Worm (Caenorhabditis elegans) whole organism, young adult: Measurements from ENCODE around the gene hrpa-1.

ENCODE experiments used
- C17E4.6 ChIP-seq: fragments of 200-800 bp; sonication (Bioruptor generic); IDR thresholded peaks from 2 replicates; pipeline ENCODE4 v1.3.6; 2022; ENCODE audit warnings: missing genetic modification reagents, missing genetic modification characterization, missing compliant biosample characterization
- D2030.7 ChIP-seq: fragments of 200-800 bp; sonication (Bioruptor generic); IDR thresholded peaks from 2 replicates; pipeline ENCODE4 v1.3.6; 2022; ENCODE audit warnings: missing genetic modification reagents, missing genetic modification characterization, missing compliant biosample characterization
- F33H1.4 ChIP-seq: fragments of 200-800 bp; sonication (Bioruptor generic); IDR thresholded peaks from 2 replicates; pipeline ENCODE4 v1.3.6; 2022; ENCODE audit warnings: missing genetic modification reagents, missing genetic modification characterization, missing compliant biosample characterization
- F37B4.10 ChIP-seq: fragments of 200-800 bp; sonication (Bioruptor generic); IDR thresholded peaks from 2 replicates; pipeline ENCODE4 v1.3.6; 2022; ENCODE audit warnings: missing genetic modification characterization, missing compliant biosample characterization
- K12H6.12 ChIP-seq: fragments of 200-800 bp; sonication (Bioruptor generic); optimal IDR thresholded peaks from 2 replicates; lab custom pipeline; 2018; ENCODE audit warnings: mild to moderate bottlenecking, missing genetic modification characterization, missing compliant biosample characterization
- Y53F4B.3 ChIP-seq: fragments of 200-800 bp; sonication (Bioruptor generic); IDR thresholded peaks from 2 replicates; pipeline ENCODE4 v1.3.6; 2022; ENCODE audit warnings: missing genetic modification reagents, missing genetic modification characterization, missing compliant biosample characterization
- Y53G8AR.9 ChIP-seq: fragments of 200-800 bp; sonication (Bioruptor generic); conservative IDR thresholded peaks from 2 replicates; pipeline ENCODE4 v1.3.6; 2022; ENCODE audit warnings: missing genetic modification reagents, missing genetic modification characterization, missing compliant biosample characterization
- Y56A3A.18 ChIP-seq: fragments of 200-800 bp; sonication (Bioruptor generic); IDR thresholded peaks from 2 replicates; pipeline ENCODE4 v1.3.6; 2022; ENCODE audit warnings: missing genetic modification reagents, missing genetic modification characterization, missing compliant biosample characterization
- Y67H2A.10 ChIP-seq: fragments of 200-800 bp; sonication (Bioruptor generic); conservative IDR thresholded peaks from 2 replicates; pipeline ENCODE4 v1.3.6; 2022; ENCODE audit warnings: missing genetic modification reagents, missing genetic modification characterization, missing compliant biosample characterization
- Y95B8A.8 ChIP-seq: fragments of 200-800 bp; sonication (Bioruptor generic); IDR thresholded peaks from 2 replicates; pipeline ENCODE4 v1.3.6; 2022; ENCODE audit warnings: missing genetic modification reagents, missing genetic modification characterization, missing compliant biosample characterization
- akir-1 ChIP-seq: fragments of 200-800 bp; sonication (Bioruptor generic); optimal IDR thresholded peaks from 2 replicates; lab custom pipeline; 2018; ENCODE audit warnings: mild to moderate bottlenecking, missing genetic modification characterization, moderate library complexity, missing compliant biosample characterization
- aptf-2 ChIP-seq: fragments of 200-800 bp; sonication (Bioruptor generic); conservative IDR thresholded peaks from 2 replicates; pipeline ENCODE4 v1.3.6; 2022; ENCODE audit warnings: missing genetic modification reagents, missing genetic modification characterization, missing compliant biosample characterization
- athp-1 ChIP-seq: sonication (generic microtip); optimal IDR thresholded peaks from 2 replicates; lab custom pipeline; 2017; ENCODE audit warnings: mild to moderate bottlenecking, missing genetic modification characterization, missing compliant biosample characterization
- attf-3 ChIP-seq: fragments of 200-800 bp; sonication (Bioruptor generic); conservative IDR thresholded peaks from 2 replicates; pipeline ENCODE4 v1.3.6; 2022; ENCODE audit warnings: missing genetic modification reagents, missing genetic modification characterization, missing compliant biosample characterization
- attf-5 ChIP-seq: fragments of 200-800 bp; sonication (Bioruptor generic); optimal IDR thresholded peaks from 2 replicates; lab custom pipeline; 2018; ENCODE audit warnings: mild to moderate bottlenecking, missing genetic modification characterization, missing compliant biosample characterization
- attf-6 ChIP-seq: fragments of 200-800 bp; sonication (Bioruptor generic); IDR thresholded peaks from 2 replicates; pipeline ENCODE4 v1.3.6; 2022; ENCODE audit warnings: missing genetic modification reagents, missing genetic modification characterization, missing compliant biosample characterization
- bed-1 ChIP-seq: fragments of 200-800 bp; sonication (Bioruptor generic); IDR thresholded peaks from 2 replicates; pipeline ENCODE4 v1.3.6; 2022; ENCODE audit warnings: missing genetic modification reagents, missing genetic modification characterization, missing compliant biosample characterization
- cebp-2 ChIP-seq: fragments of 200-800 bp; sonication (Bioruptor generic); IDR thresholded peaks from 2 replicates; pipeline ENCODE4 v1.3.6; 2022; ENCODE audit warnings: missing genetic modification characterization, missing compliant biosample characterization
- chd-7 ChIP-seq: sonication (generic microtip); optimal IDR thresholded peaks from 2 replicates; lab custom pipeline; 2016; ENCODE audit warnings: mild to moderate bottlenecking, missing genetic modification characterization, moderate library complexity, missing compliant biosample characterization
- dox-1 ChIP-seq: fragments of 200-800 bp; sonication (Bioruptor generic); IDR thresholded peaks from 2 replicates; pipeline ENCODE4 v1.3.6; 2022; ENCODE audit warnings: missing genetic modification reagents, missing genetic modification characterization, missing compliant biosample characterization
- dpl-1 ChIP-seq: fragments of 150-350 bp; optimal IDR thresholded peaks from 2 replicates; lab custom pipeline; 2014; ENCODE audit warnings: missing biosample characterization, missing genetic modification reagents, missing genetic modification characterization
- egl-18 ChIP-seq: fragments of 200-800 bp; sonication (Bioruptor generic); IDR thresholded peaks from 2 replicates; pipeline ENCODE4 v1.3.6; 2022; ENCODE audit warnings: missing genetic modification reagents, missing genetic modification characterization, missing compliant biosample characterization
- ets-4 ChIP-seq: fragments of 200-800 bp; sonication (Bioruptor generic); optimal IDR thresholded peaks from 2 replicates; lab custom pipeline; 2018; ENCODE audit warnings: mild to moderate bottlenecking, missing genetic modification characterization, missing compliant biosample characterization
- hlh-12 ChIP-seq: sonication (generic microtip); optimal IDR thresholded peaks from 2 replicates; lab custom pipeline; 2016; ENCODE audit warnings: missing genetic modification characterization, missing compliant biosample characterization
- hmg-1.2 ChIP-seq: fragments of 200-800 bp; sonication (Bioruptor generic); IDR thresholded peaks from 2 replicates; pipeline ENCODE4 v1.3.6; 2022; ENCODE audit warnings: missing genetic modification reagents, missing genetic modification characterization, missing compliant biosample characterization
- hmg-20 ChIP-seq: fragments of 200-800 bp; sonication (Bioruptor generic); IDR thresholded peaks from 2 replicates; pipeline ENCODE4 v1.3.6; 2022; ENCODE audit warnings: missing genetic modification reagents, missing genetic modification characterization, missing compliant biosample characterization
- hrde-1 ChIP-seq: sonication (generic microtip); optimal IDR thresholded peaks from 2 replicates; lab custom pipeline; 2016; ENCODE audit warnings: missing genetic modification characterization, mild to moderate bottlenecking, missing compliant biosample characterization, moderate library complexity, missing genotype, missing genetic modification reagents, borderline replicate concordance
- hsf-1 ChIP-seq: fragments of 200-800 bp; sonication (Bioruptor generic); IDR thresholded peaks from 2 replicates; pipeline ENCODE4 v1.3.6; 2022; ENCODE audit warnings: missing genetic modification reagents, missing genetic modification characterization, missing compliant biosample characterization
- let-526 ChIP-seq: fragments of 200-800 bp; sonication (Bioruptor generic); IDR thresholded peaks from 2 replicates; pipeline ENCODE4 v1.3.6; 2022; ENCODE audit warnings: missing genetic modification reagents, missing genetic modification characterization, missing compliant biosample characterization
- lin-35 ChIP-seq, 3 experiments: fragments of 150-350 bp in 2 of 3; sonication (generic microtip) in 1 of 3; optimal IDR thresholded peaks; 2 replicates each; lab custom pipeline; 2014 to 2018; ENCODE audit warnings: missing biosample characterization in 3 of 3, missing genetic modification characterization in 3 of 3, missing genetic modification reagents in 3 of 3
- lir-1 ChIP-seq: fragments of 200-800 bp; sonication (Bioruptor generic); conservative IDR thresholded peaks from 2 replicates; pipeline ENCODE4 v1.3.6; 2022; ENCODE audit warnings: missing genetic modification reagents, missing genetic modification characterization, missing compliant biosample characterization
- madf-10 ChIP-seq: sonication (generic microtip); optimal IDR thresholded peaks from 2 replicates; lab custom pipeline; 2016; ENCODE audit warnings: mild to moderate bottlenecking, missing genetic modification characterization, missing compliant biosample characterization
- madf-6 ChIP-seq: fragments of 200-800 bp; sonication (Bioruptor generic); IDR thresholded peaks from 2 replicates; pipeline ENCODE4 v1.3.6; 2022; ENCODE audit warnings: missing genetic modification reagents, missing genetic modification characterization, missing compliant biosample characterization
- mcd-1 ChIP-seq: fragments of 200-800 bp; sonication (Bioruptor generic); IDR thresholded peaks from 2 replicates; pipeline ENCODE4 v1.3.6; 2022; ENCODE audit warnings: missing genetic modification reagents, missing genetic modification characterization, missing compliant biosample characterization
- mel-28 ChIP-seq: sonication (generic microtip); optimal IDR thresholded peaks from 2 replicates; lab custom pipeline; 2016; ENCODE audit warnings: borderline replicate concordance, mild to moderate bottlenecking, missing genetic modification characterization, missing compliant biosample characterization
- nfyb-1 ChIP-seq: fragments of 200-800 bp; sonication (Bioruptor generic); IDR thresholded peaks from 2 replicates; pipeline ENCODE4 v1.3.6; 2022; ENCODE audit warnings: missing genetic modification reagents, missing genetic modification characterization, missing compliant biosample characterization
- nhr-120 ChIP-seq: fragments of 200-800 bp; sonication (Bioruptor generic); IDR thresholded peaks from 2 replicates; pipeline ENCODE4 v1.3.6; 2022; ENCODE audit warnings: missing genetic modification characterization, missing compliant biosample characterization
- nhr-80 ChIP-seq: sonication (generic microtip); optimal IDR thresholded peaks from 2 replicates; lab custom pipeline; 2016; ENCODE audit warnings: missing genetic modification characterization, missing compliant biosample characterization
- nhr-90 ChIP-seq: sonication (generic microtip); optimal IDR thresholded peaks from 2 replicates; lab custom pipeline; 2016; ENCODE audit warnings: missing genotype, mild to moderate bottlenecking, missing genetic modification characterization, missing compliant biosample characterization
- pbrm-1 ChIP-seq: fragments of 200-800 bp; sonication (Bioruptor generic); IDR thresholded peaks from 2 replicates; pipeline ENCODE4 v1.3.6; 2022; ENCODE audit warnings: missing genetic modification reagents, missing genetic modification characterization, missing compliant biosample characterization
- rcor-1 ChIP-seq: fragments of 200-800 bp; sonication (Bioruptor generic); IDR thresholded peaks from 2 replicates; pipeline ENCODE4 v1.3.6; 2022; ENCODE audit warnings: missing genetic modification reagents, missing genetic modification characterization, missing compliant biosample characterization
- repo-1 ChIP-seq: sonication (generic microtip); optimal IDR thresholded peaks from 2 replicates; lab custom pipeline; 2017; ENCODE audit warnings: mild to moderate bottlenecking, missing genetic modification characterization, missing compliant biosample characterization
- snpc-4 ChIP-seq, 5 experiments: fragments of 150-350 bp in 1 of 5; sonication (generic microtip) in 4 of 5; optimal IDR thresholded peaks; 2 replicates each; lab custom pipeline; 2014 to 2018; ENCODE audit warnings: missing genetic modification characterization in 5 of 5, missing biosample characterization in 3 of 5, antibody characterized with exemption in 2 of 5, mild to moderate bottlenecking in 2 of 5, missing compliant biosample characterization in 2 of 5, missing genotype in 2 of 5, moderate library complexity in 2 of 5, missing genetic modification reagents in 1 of 5
- somi-1 ChIP-seq: fragments of 200-800 bp; sonication (Bioruptor generic); optimal IDR thresholded peaks from 2 replicates; lab custom pipeline; 2018; ENCODE audit warnings: mild to moderate bottlenecking, missing genetic modification characterization, missing compliant biosample characterization
- tbp1 ChIP-seq: fragments of 200-800 bp; sonication (Bioruptor generic); optimal IDR thresholded peaks from 2 replicates; lab custom pipeline; 2018; ENCODE audit warnings: mild to moderate bottlenecking, missing genetic modification characterization, missing compliant biosample characterization
- zfh-2 ChIP-seq: fragments of 200-800 bp; sonication (Bioruptor generic); conservative IDR thresholded peaks from 2 replicates; pipeline ENCODE4 v1.3.6; 2022; ENCODE audit warnings: missing genetic modification reagents, missing genetic modification characterization, missing compliant biosample characterization
- zim-3 ChIP-seq: sonication (generic microtip); optimal IDR thresholded peaks from 2 replicates; lab custom pipeline; 2017; ENCODE audit warnings: mild to moderate bottlenecking, missing genetic modification characterization, moderate library complexity, missing compliant biosample characterization
- ztf-25 ChIP-seq: fragments of 200-800 bp; sonication (Bioruptor generic); IDR thresholded peaks from 2 replicates; pipeline ENCODE4 v1.3.6; 2022; ENCODE audit warnings: missing genetic modification reagents, missing genetic modification characterization, missing compliant biosample characterization
- ztf-6 ChIP-seq: fragments of 200-800 bp; sonication (Bioruptor generic); IDR thresholded peaks from 2 replicates; pipeline ENCODE4 v1.3.6; 2022; ENCODE audit warnings: missing genetic modification reagents, missing genetic modification characterization, missing compliant biosample characterization

Gene hrpa-1

DNA sequence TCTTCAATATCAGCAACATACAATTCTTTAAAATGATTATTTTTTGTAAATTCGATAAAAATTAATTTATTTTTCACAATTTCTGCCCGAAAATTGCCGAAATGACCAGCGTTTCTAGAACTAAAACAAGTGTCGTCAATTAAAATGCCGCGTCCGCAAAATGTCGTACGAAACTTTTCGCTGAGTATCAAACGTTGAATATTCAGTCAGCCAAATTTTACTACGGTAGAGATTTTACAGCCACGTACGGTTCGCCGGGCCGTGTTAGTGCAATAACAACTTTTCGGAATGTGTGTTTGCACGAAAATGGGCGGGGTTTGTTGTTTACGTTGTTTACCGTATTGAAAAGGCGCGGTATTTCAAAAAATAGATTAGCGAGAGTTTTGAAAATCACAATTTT is 25.4 kb downstream of the hrpa-1 start (continued):
- TF ChIP-seq egl-18 (GFP tag; lab: Robert Waterston, UW) = peak; percentile 95
- TF ChIP-seq Y53G8AR.9 = peak; percentile 99
- peak; percentile 100 for TF ChIP-seq hmg-1.2
- peak; percentile 85 for TF ChIP-seq attf-6
- peak; percentile 95 for TF ChIP-seq D2030.7 (GFP tag; lab: Robert Waterston, UW)
- peak; percentile 35 for TF ChIP-seq madf-10 (tag; lab: Kevin White, UChicago)
- TF ChIP-seq Y67H2A.10 (GFP tag; lab: Robert Waterston, UW) = peak; percentile 88
- peak; percentile 98 for TF ChIP-seq madf-6 (GFP tag; lab: Robert Waterston, UW)
- TF ChIP-seq ztf-6 (GFP tag; lab: Robert Waterston, UW) = peak; percentile 79; the same call in 1 of the 2 replicates
- TF ChIP-seq rcor-1 (GFP tag; lab: Robert Waterston, UW) = peak; percentile 97
- peak; percentile 2 for TF ChIP-seq athp-1 (tag; lab: Kevin White, UChicago)
- peak; percentile 84; the same call in 1 of the 2 replicates for TF ChIP-seq let-526 (GFP tag; lab: Robert Waterston, UW)
- peak; percentile 37 for TF ChIP-seq nhr-80 (tag; lab: Kevin White, UChicago)
- peak; percentile 93 for TF ChIP-seq lir-1
- peak; percentile 98 for TF ChIP-seq Y95B8A.8 (GFP tag; lab: Robert Waterston, UW)
- peak; percentile 50 for TF ChIP-seq repo-1
- TF ChIP-seq tbp1 (GFP tag; lab: Kevin White, UChicago) = peak; percentile 59
- peak; percentile 92 for TF ChIP-seq nhr-120 (GFP tag; lab: Robert Waterston, UW)
- peak; percentile 95; the same call in 1 of the 2 replicates for TF ChIP-seq cebp-2
- TF ChIP-seq chd-7 (tag; lab: Kevin White, UChicago) = peak; percentile 26
- 0 out of 2 replicates have a peak, but pooled peaks have one; percentile 41 for TF ChIP-seq bed-1
- TF ChIP-seq pbrm-1 (GFP tag; lab: Robert Waterston, UW) = peak; percentile 98
- peak; percentile 89 for TF ChIP-seq hmg-20 (GFP tag; lab: Robert Waterston, UW)
- TF ChIP-seq Y56A3A.18 (GFP tag; lab: Robert Waterston, UW) = peak; percentile 98
- peak; percentile 98 for TF ChIP-seq nfyb-1 (GFP tag; lab: Robert Waterston, UW)
- TF ChIP-seq nhr-90 (tag; lab: Kevin White, UChicago) = peak; percentile 6
- TF ChIP-seq K12H6.12 (tag; lab: Kevin White, UChicago) = peak; percentile 51
- peak; percentile 96 for TF ChIP-seq F33H1.4 (GFP tag; lab: Robert Waterston, UW)
- peak; percentile 94 for TF ChIP-seq C17E4.6 (GFP tag; lab: Robert Waterston, UW)
- TF ChIP-seq lin-35 (GFP tag; optimal IDR thresholded peaks at IDR 0.05; lab: Kevin White, UChicago) = peak in 1 of 3 experiments; percentile 68
- peak; percentile 58 for TF ChIP-seq aptf-2 (GFP tag; lab: Robert Waterston, UW)
- peak; percentile 78 for TF ChIP-seq attf-5 (GFP tag; lab: Kevin White, UChicago)
- TF ChIP-seq mcd-1 = peak; percentile 99
- peak; percentile 64 for TF ChIP-seq somi-1 (GFP tag; lab: Kevin White, UChicago)
- peak; percentile 91 for TF ChIP-seq hsf-1 (GFP tag; lab: Robert Waterston, UW)
- peak; percentile 100 for TF ChIP-seq dox-1
- TF ChIP-seq hrde-1 (tag; lab: Kevin White, UChicago) = peak; percentile 9
- TF ChIP-seq dpl-1 = peak; percentile 12
- peak; percentile 84; the same call in 1 of the 2 replicates for TF ChIP-seq ztf-25
- peak; percentile 87 for TF ChIP-seq attf-3

DNA sequence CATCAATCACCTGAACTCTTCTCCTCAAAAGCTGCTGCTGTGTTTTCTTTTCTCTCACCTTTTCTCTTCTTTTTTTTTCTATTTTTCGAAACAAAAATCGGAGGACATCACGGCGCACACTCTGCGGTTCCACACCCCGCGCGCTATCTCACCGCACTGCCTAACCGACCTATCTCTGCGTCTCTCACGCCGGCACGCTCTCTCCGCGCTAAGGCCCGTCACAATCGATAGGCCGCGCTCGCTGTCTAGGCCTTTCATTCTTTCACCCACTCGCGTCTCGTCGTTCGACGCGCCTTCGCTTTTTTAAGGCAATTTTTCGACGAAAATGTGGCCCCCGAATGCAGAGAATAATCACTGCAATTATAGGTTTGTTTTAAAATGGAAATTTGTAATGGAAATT is 27.4 kb downstream of the hrpa-1 start, which contains the start of gene zip-11:
Gene zip-11, plus strand, starts transcription at position 34 of the 400 bp plus-strand sequence.
- TF ChIP-seq snpc-4 (GFP tag; optimal IDR thresholded peaks at IDR 0.05; lab: Kevin White, UChicago) (no peak), snpc-4 (tag; optimal IDR thresholded peaks at IDR 0.05; lab: Kevin White, UChicago) (peak in 1 of 4 experiments; percentile 18), Y53F4B.3 (no peak), mel-28 (tag; lab: Kevin White, UChicago) (no peak), akir-1 (GFP tag; lab: Kevin White, UChicago) (no peak), ets-4 (no peak), hlh-12 (tag; lab: Kevin White, UChicago) (no peak), egl-18 (GFP tag; lab: Robert Waterston, UW) (no peak), somi-1 (GFP tag; lab: Kevin White, UChicago) (peak; percentile 26), zim-3 (no peak), zfh-2 (GFP tag; lab: Robert Waterston, UW) (peak; percentile 99), ztf-25 (no peak), Y95B8A.8 (GFP tag; lab: Robert Waterston, UW) (no peak), F37B4.10 (GFP tag; lab: Robert Waterston, UW) (0 out of 2 replicates have a peak, but pooled peaks have one; percentile 24)
